Worm (Caenorhabditis elegans) whole organism, L4 larva: ENCODE measurements around the gene chst-1.

Source experiments
- egl-27 ChIP-seq: sonication (generic microtip); optimal IDR thresholded peaks from 3 replicates; lab custom pipeline; 2017; ENCODE audit warnings: missing biosample characterization, missing genetic modification reagents, missing genetic modification characterization
- fkh-10 ChIP-seq: fragments of 150-350 bp; optimal IDR thresholded peaks from 2 replicates; lab custom pipeline; 2014; ENCODE audit warnings: missing biosample characterization, missing genetic modification reagents, missing genetic modification characterization
- nhr-11 ChIP-seq: fragments of 150-350 bp; optimal IDR thresholded peaks from 2 replicates; lab custom pipeline; 2014; ENCODE audit warnings: missing biosample characterization, missing genetic modification characterization
- unc-62 ChIP-seq, 3 experiments: fragments of 150-350 bp in 1 of 3; sonication (generic microtip); optimal IDR thresholded peaks in 2 of 3; peaks in 1 of 3; 1 replicate in 1 of 3; 2 replicates in 2 of 3; lab custom pipeline; 2014 to 2017; ENCODE audit warnings: missing biosample characterization in 3 of 3, missing genetic modification characterization in 3 of 3, missing genetic modification reagents in 3 of 3, missing genotype in 1 of 3
- zag-1 ChIP-seq: fragments of 150-350 bp; optimal IDR thresholded peaks from 2 replicates; lab custom pipeline; 2014; ENCODE audit warnings: missing biosample characterization, missing genetic modification characterization

- TF ChIP-seq egl-27 (tag; lab: Kevin White, UChicago) (no peak), fkh-10 (GFP tag; lab: Kevin White, UChicago) (no peak), nhr-11 (tag; lab: Kevin White, UChicago) (no peak), unc-62 (GFP tag; optimal IDR thresholded peaks at IDR 0.05 in 1 of 2; lab: Kevin White, UChicago) (no peak), unc-62 (tag; optimal IDR thresholded peaks at IDR 0.05; lab: Kevin White, UChicago) (no peak), zag-1 (tag; lab: Kevin White, UChicago) (no peak)
Observed at ce11 chrII:8071012-8071625, 35.7 kb downstream of the chst-1 start.
